Fruit fly (Drosophila melanogaster) whole organism, embryonic: ENCODE data around the gene Scgalpha.

ENCODE experiments used
- CG10565 ChIP-seq: fragments of 200-800 bp; sonication (Bioruptor generic); optimal IDR thresholded peaks from 3 replicates; lab custom pipeline; 2016; ENCODE audit warnings: missing biosample characterization, mild to moderate bottlenecking, missing genetic modification characterization
- CG11456 ChIP-seq: fragments of 200-800 bp; sonication (Bioruptor generic); IDR thresholded peaks from 3 replicates; pipeline ENCODE4 v1.3.6; 2022; ENCODE audit warnings: missing biosample characterization, missing genetic modification characterization
- CG13775 ChIP-seq: fragments of 200-800 bp; sonication (Bioruptor generic); optimal IDR thresholded peaks from 3 replicates; lab custom pipeline; 2017; ENCODE audit warnings: missing biosample characterization, mild to moderate bottlenecking, missing genetic modification characterization
- CG15269 ChIP-seq: fragments of 200-800 bp; sonication (Bioruptor generic); optimal IDR thresholded peaks from 2 replicates; lab custom pipeline; 2018; ENCODE audit warnings: missing biosample characterization, mild to moderate bottlenecking, missing genetic modification characterization, moderate library complexity
- CG1602 ChIP-seq: fragments of 200-800 bp; sonication (Bioruptor generic); optimal IDR thresholded peaks from 3 replicates; lab custom pipeline; 2016; ENCODE audit warnings: missing biosample characterization, missing genetic modification characterization
- CG1792 ChIP-seq: fragments of 200-800 bp; sonication (Bioruptor generic); optimal IDR thresholded peaks from 2 replicates; lab custom pipeline; 2016; ENCODE audit warnings: missing biosample characterization, missing genetic modification characterization
- CG18262 ChIP-seq: fragments of 200-800 bp; optimal IDR thresholded peaks from 3 replicates; lab custom pipeline; 2019; ENCODE audit warnings: missing biosample characterization, mild to moderate bottlenecking, missing genetic modification characterization, moderate library complexity
- CG2875 ChIP-seq: fragments of 200-800 bp; sonication (Bioruptor generic); optimal IDR thresholded peaks from 2 replicates; lab custom pipeline; 2017; ENCODE audit warnings: missing biosample characterization, mild to moderate bottlenecking, missing genetic modification characterization, missing genetic modification reagents
- CG31224 ChIP-seq: fragments of 200-800 bp; sonication (Bioruptor generic); IDR thresholded peaks from 2 replicates; pipeline ENCODE4 v1.3.6; 2022; ENCODE audit warnings: missing biosample characterization, missing genetic modification characterization
- CG3847 ChIP-seq: fragments of 200-800 bp; sonication (Bioruptor generic); IDR thresholded peaks from 2 replicates; pipeline ENCODE4 v1.3.6; 2022; ENCODE audit warnings: missing biosample characterization, missing genetic modification characterization
- CG3995 ChIP-seq: fragments of 200-800 bp; sonication (Bioruptor generic); optimal IDR thresholded peaks from 3 replicates; lab custom pipeline; 2016; ENCODE audit warnings: missing biosample characterization, missing genetic modification characterization
- CG4360 ChIP-seq: fragments of 200-800 bp; sonication (Bioruptor generic); IDR thresholded peaks from 2 replicates; pipeline ENCODE4 v1.3.6; 2022; ENCODE audit warnings: missing biosample characterization, missing genetic modification characterization
- CG5180 ChIP-seq: fragments of 200-800 bp; sonication (Bioruptor generic); optimal IDR thresholded peaks from 3 replicates; lab custom pipeline; 2017; ENCODE audit warnings: missing biosample characterization, missing genetic modification characterization, mild to moderate bottlenecking, moderate library complexity, missing genetic modification reagents
- CG5953 ChIP-seq: fragments of 200-800 bp; sonication (Bioruptor generic); IDR thresholded peaks from 2 replicates; pipeline ENCODE4 v1.3.6; 2022; ENCODE audit warnings: missing biosample characterization, missing genetic modification characterization
- CG6175 ChIP-seq: fragments of 200-800 bp; sonication (Bioruptor generic); IDR thresholded peaks from 3 replicates; pipeline ENCODE4 v1.3.6; 2022; ENCODE audit warnings: missing biosample characterization, missing genetic modification characterization
- CG8944 ChIP-seq: fragments of 200-800 bp; sonication (Bioruptor generic); optimal IDR thresholded peaks from 3 replicates; lab custom pipeline; 2016; ENCODE audit warnings: missing biosample characterization, missing genetic modification characterization
- Chrac-16 ChIP-seq: fragments of 200-800 bp; sonication (Bioruptor generic); optimal IDR thresholded peaks from 3 replicates; lab custom pipeline; 2016; ENCODE audit warnings: missing biosample characterization, missing genetic modification characterization
- CoRest ChIP-seq: fragments of 200-800 bp; sonication (Bioruptor generic); optimal IDR thresholded peaks from 3 replicates; lab custom pipeline; 2018; ENCODE audit warnings: missing biosample characterization, mild to moderate bottlenecking, missing genetic modification characterization, moderate library complexity
- CrebB ChIP-seq: fragments of 200-800 bp; sonication (Bioruptor generic); optimal IDR thresholded peaks from 3 replicates; lab custom pipeline; 2018; ENCODE audit warnings: missing biosample characterization, mild to moderate bottlenecking, missing genetic modification characterization
- Dref ChIP-seq: fragments of 200-800 bp; sonication (Bioruptor generic); IDR thresholded peaks from 2 replicates; pipeline ENCODE4 v1.3.6; 2022; ENCODE audit warnings: missing biosample characterization, missing genetic modification characterization
- E2f1 ChIP-seq: fragments of 200-800 bp; sonication (Bioruptor generic); IDR thresholded peaks from 2 replicates; pipeline ENCODE4 v1.3.6; 2022; ENCODE audit warnings: missing biosample characterization, missing genetic modification characterization
- E2f2 ChIP-seq: fragments of 200-800 bp; sonication (Bioruptor generic); IDR thresholded peaks from 2 replicates; pipeline ENCODE4 v1.3.6; 2022; ENCODE audit warnings: missing biosample characterization, missing genetic modification characterization
- MBD-R2 ChIP-seq: fragments of 200-800 bp; sonication (Bioruptor generic); IDR thresholded peaks from 2 replicates; pipeline ENCODE4 v1.3.6; 2022; ENCODE audit warnings: missing biosample characterization, missing genetic modification characterization
- Med ChIP-seq: fragments of 200-800 bp; sonication (Bioruptor generic); peaks from one replicate; lab custom pipeline; 2016; ENCODE audit warnings: missing biosample characterization, missing genetic modification characterization, mild to moderate bottlenecking, inconsistent platforms, moderate library complexity
- Myb ChIP-seq: fragments of 200-800 bp; sonication (Bioruptor generic); optimal IDR thresholded peaks from 2 replicates; lab custom pipeline; 2016; ENCODE audit warnings: missing biosample characterization, missing genetic modification characterization
- NfI ChIP-seq: fragments of 200-800 bp; sonication (Bioruptor generic); optimal IDR thresholded peaks from 3 replicates; lab custom pipeline; 2018; ENCODE audit warnings: missing biosample characterization, mild to moderate bottlenecking, missing genetic modification characterization, moderate library complexity
- Pdp1 ChIP-seq, 2 experiments: fragments of 200-800 bp; sonication (Bioruptor generic); optimal IDR thresholded peaks; 3 replicates each; lab custom pipeline; 2016; ENCODE audit warnings: missing biosample characterization in 2 of 2, missing genetic modification characterization in 2 of 2, mild to moderate bottlenecking in 1 of 2, moderate library complexity in 1 of 2
- Xbp1 ChIP-seq: fragments of 200-800 bp; sonication (Bioruptor generic); optimal IDR thresholded peaks from 3 replicates; lab custom pipeline; 2016; ENCODE audit warnings: missing biosample characterization, mild to moderate bottlenecking, missing genetic modification characterization
- ato ChIP-seq: fragments of 200-800 bp; sonication (Bioruptor generic); IDR thresholded peaks from 2 replicates; pipeline ENCODE4 v1.3.6; 2022; ENCODE audit warnings: missing biosample characterization, missing genetic modification characterization; ENCODE audit not compliant: partially characterized antibody
- bsh ChIP-seq, 2 experiments: fragments of 200-800 bp; sonication (Bioruptor generic); optimal IDR thresholded peaks; 2 replicates each; lab custom pipeline; 2017 to 2018; ENCODE audit warnings: mild to moderate bottlenecking in 2 of 2, missing biosample characterization in 2 of 2, missing genetic modification characterization in 2 of 2, moderate library complexity in 1 of 2
- fd102C ChIP-seq: fragments of 200-800 bp; sonication (Bioruptor generic); optimal IDR thresholded peaks from 2 replicates; lab custom pipeline; 2018; ENCODE audit warnings: missing biosample characterization, mild to moderate bottlenecking, missing genetic modification characterization, moderate library complexity
- hb ChIP-seq: fragments of 200-800 bp; sonication (Bioruptor generic); IDR thresholded peaks from 3 replicates; pipeline ENCODE4 v1.3.6; 2022; ENCODE audit warnings: missing biosample characterization, missing genetic modification characterization; ENCODE audit not compliant: partially characterized antibody
- hbn ChIP-seq: fragments of 200-800 bp; sonication (Bioruptor generic); IDR thresholded peaks from 2 replicates; pipeline ENCODE4 v1.3.6; 2022; ENCODE audit warnings: missing biosample characterization, missing genetic modification characterization; ENCODE audit not compliant: partially characterized antibody
- luna ChIP-seq: fragments of 200-800 bp; sonication (Bioruptor generic); optimal IDR thresholded peaks from 2 replicates; lab custom pipeline; 2016; ENCODE audit warnings: missing biosample characterization, missing genetic modification characterization
- nerfin-1 ChIP-seq: fragments of 200-800 bp; sonication (Bioruptor generic); optimal IDR thresholded peaks from 3 replicates; lab custom pipeline; 2019; ENCODE audit warnings: missing biosample characterization, mild to moderate bottlenecking, missing genetic modification characterization, moderate library complexity
- nom ChIP-seq: fragments of 200-800 bp; sonication (Bioruptor generic); optimal IDR thresholded peaks from 2 replicates; lab custom pipeline; 2017; ENCODE audit warnings: missing biosample characterization, missing genetic modification characterization, mild to moderate bottlenecking, moderate library complexity, missing genetic modification reagents
- odd ChIP-seq: fragments of 200-800 bp; sonication (Bioruptor generic); optimal IDR thresholded peaks from 2 replicates; lab custom pipeline; 2017; ENCODE audit warnings: missing biosample characterization, mild to moderate bottlenecking, missing genetic modification characterization
- pb ChIP-seq: fragments of 200-800 bp; sonication (Bioruptor generic); optimal IDR thresholded peaks from 3 replicates; lab custom pipeline; 2016; ENCODE audit warnings: missing biosample characterization, missing genetic modification characterization
- pfk ChIP-seq: fragments of 200-800 bp; sonication (Bioruptor generic); optimal IDR thresholded peaks from 2 replicates; lab custom pipeline; 2018; ENCODE audit warnings: missing biosample characterization, mild to moderate bottlenecking, missing genetic modification characterization, moderate library complexity
- pros ChIP-seq: fragments of 200-800 bp; sonication (Bioruptor generic); optimal IDR thresholded peaks from 3 replicates; lab custom pipeline; 2019; ENCODE audit warnings: missing biosample characterization, mild to moderate bottlenecking, missing genetic modification characterization, moderate library complexity
- pzg ChIP-seq: fragments of 200-800 bp; sonication (Bioruptor generic); optimal IDR thresholded peaks from 3 replicates; lab custom pipeline; 2018; ENCODE audit warnings: missing biosample characterization, mild to moderate bottlenecking, missing genetic modification characterization, moderate library complexity
- run ChIP-seq: fragments of 200-800 bp; sonication (Bioruptor generic); optimal IDR thresholded peaks from 3 replicates; lab custom pipeline; 2018; ENCODE audit warnings: missing biosample characterization, mild to moderate bottlenecking, missing genetic modification characterization
- sc ChIP-seq, 3 experiments: fragments of >200 bp in 2 of 3; fragments of 200-800 bp in 1 of 3; sonication (Bioruptor generic) in 1 of 3; optimal IDR thresholded peaks; 2 replicates in 2 of 3; 3 replicates in 1 of 3; lab custom pipeline; 2017; ENCODE audit warnings: mild to moderate bottlenecking in 1 of 3, missing biosample characterization in 1 of 3, missing genetic modification characterization in 1 of 3, missing genetic modification reagents in 1 of 3
- sens ChIP-seq: fragments of 200-800 bp; sonication (Bioruptor generic); peaks from one replicate; lab custom pipeline; 2016; ENCODE audit warnings: missing biosample characterization, missing genetic modification characterization
- shn ChIP-seq: fragments of 200-800 bp; sonication (Bioruptor generic); optimal IDR thresholded peaks from 3 replicates; lab custom pipeline; 2016; ENCODE audit warnings: missing biosample characterization, missing genetic modification characterization
- ssp ChIP-seq: fragments of 200-800 bp; sonication (Bioruptor generic); IDR thresholded peaks from 2 replicates; pipeline ENCODE4 v1.3.6; 2022; ENCODE audit warnings: missing biosample characterization, missing genetic modification characterization
- unpg ChIP-seq: fragments of 200-800 bp; sonication (Bioruptor generic); optimal IDR thresholded peaks from 3 replicates; lab custom pipeline; 2018; ENCODE audit warnings: missing biosample characterization, mild to moderate bottlenecking, missing genetic modification characterization, moderate library complexity
- wor ChIP-seq: fragments of 200-800 bp; sonication (Bioruptor generic); IDR thresholded peaks from 2 replicates; pipeline ENCODE4 v1.3.6; 2022; ENCODE audit warnings: missing biosample characterization, missing genetic modification characterization

The Scgalpha gene

DNA sequence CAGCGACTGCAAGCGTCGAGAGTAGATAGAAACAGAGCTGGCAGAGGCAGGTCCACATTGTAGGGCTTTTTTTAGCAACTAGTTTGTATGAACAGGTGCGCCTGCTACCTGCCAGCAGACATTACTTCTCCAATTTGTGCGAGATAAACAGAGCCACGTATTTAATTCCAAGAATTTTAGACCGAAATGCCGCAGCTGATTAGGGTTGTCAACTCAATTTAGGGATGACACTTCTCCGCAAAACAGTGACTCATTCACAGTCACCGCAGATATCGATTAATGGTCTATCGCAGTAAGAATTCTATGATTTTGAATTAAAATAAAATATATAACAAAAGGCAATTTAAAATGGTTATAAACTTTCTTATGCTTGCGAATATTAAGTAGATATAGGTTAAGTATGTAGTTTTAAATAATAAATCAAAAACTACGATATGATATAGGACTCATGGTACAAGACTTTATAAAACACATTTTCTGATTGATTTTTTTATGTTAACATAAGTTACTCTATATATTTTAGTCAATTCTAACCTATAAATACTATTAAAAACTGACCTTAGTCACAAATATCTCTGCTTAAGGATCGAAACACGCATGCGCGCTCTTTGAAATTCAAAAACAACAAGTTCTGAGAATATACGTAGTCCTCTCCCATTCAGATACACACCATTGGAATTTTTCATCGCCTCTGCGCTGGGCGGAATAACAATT lies at the start of gene Scgalpha, which contains the start of gene wol (continued):
- TF ChIP-seq CG18262 (tag; lab: Kevin White, UChicago) (no peak), CG6175 (GFP tag; lab: Robert Waterston, UW) (no peak), CG11456 (GFP tag; lab: Robert Waterston, UW) (no peak), Dref (peak; percentile 84), CG31224 (GFP tag; lab: Robert Waterston, UW) (no peak), hbn (0 out of 2 replicates have a peak, but pooled peaks have one; percentile 36), pros (GFP tag; lab: Kevin White, UChicago) (no peak), ato (peak; percentile 9; the same call in 1 of the 2 replicates), nerfin-1 (tag; lab: Kevin White, UChicago) (peak; percentile 81), pfk (GFP tag; lab: Kevin White, UChicago) (no peak), Pdp1 (GFP tag; optimal IDR thresholded peaks at IDR 0.05; lab: Kevin White, UChicago) (no peak), pzg (GFP tag; lab: Kevin White, UChicago) (peak; percentile 52), pb (no peak), MBD-R2 (GFP tag; lab: Robert Waterston, UW) (peak; percentile 77), CG3995 (peak; percentile 98), CG3847 (GFP tag; lab: Robert Waterston, UW) (no peak), Myb (GFP tag; lab: Kevin White, UChicago) (peak; percentile 40), Med (peak; percentile 40), CG1602 (GFP tag; lab: Kevin White, UChicago) (no peak), nom (GFP tag; lab: Kevin White, UChicago) (no peak), CrebB (no peak), CG5953 (GFP tag; lab: Robert Waterston, UW) (no peak), E2f2 (peak; percentile 73), CG5180 (GFP tag; lab: Kevin White, UChicago) (no peak), CG4360 (GFP tag; lab: Robert Waterston, UW) (0 out of 2 replicates have a peak, but pooled peaks have one; percentile 8), CG10565 (no peak), CG1792 (GFP tag; lab: Kevin White, UChicago) (no peak), run (tag; lab: Kevin White, UChicago) (no peak), hb (GFP tag; lab: Robert Waterston, UW) (no peak), sens (no peak), Xbp1 (GFP tag; lab: Kevin White, UChicago) (peak; percentile 3), ssp (no peak), NfI (no peak), Chrac-16 (GFP tag; lab: Kevin White, UChicago) (no peak), CG15269 (tag; lab: Kevin White, UChicago) (no peak), wor (GFP tag; lab: Robert Waterston, UW) (no peak), CG2875 (no peak), odd (no peak), unpg (GFP tag; lab: Kevin White, UChicago) (no peak), shn (GFP tag; lab: Kevin White, UChicago) (no peak), CG8944 (no peak), fd102C (GFP tag; lab: Kevin White, UChicago) (no peak), bsh (GFP tag; optimal IDR thresholded peaks at IDR 0.05; lab: Kevin White, UChicago) (no peak), luna (no peak), CoRest (tag; lab: Kevin White, UChicago) (peak; percentile 23), sc (optimal IDR thresholded peaks at IDR 0.05; lab: Kevin White, UChicago) (no peak), sc (GFP tag; optimal IDR thresholded peaks at IDR 0.05; lab: Kevin White, UChicago) (no peak), CG13775 (peak; percentile 15), E2f1 (GFP tag; lab: Robert Waterston, UW) (no peak)
